Worm (Caenorhabditis elegans) whole organism, young adult: ENCODE measurements around the gene Y32G9A.5.

Experiments used
- B0019.2 ChIP-seq: fragments of 200-800 bp; sonication (Bioruptor generic); conservative IDR thresholded peaks from 2 replicates; pipeline ENCODE4 v1.3.6; 2022; ENCODE audit warnings: missing genetic modification reagents, missing genetic modification characterization, missing compliant biosample characterization
- B0261.1 ChIP-seq: sonication (generic microtip); optimal IDR thresholded peaks from 2 replicates; lab custom pipeline; 2016; ENCODE audit warnings: mild to moderate bottlenecking, missing genetic modification characterization, moderate library complexity, missing compliant biosample characterization
- F10E7.11 ChIP-seq: sonication (generic microtip); optimal IDR thresholded peaks from 2 replicates; lab custom pipeline; 2017; ENCODE audit warnings: mild to moderate bottlenecking, missing genetic modification characterization, moderate library complexity, missing compliant biosample characterization
- F22D6.2 ChIP-seq: sonication (generic microtip); optimal IDR thresholded peaks from 2 replicates; lab custom pipeline; 2016; ENCODE audit warnings: mild to moderate bottlenecking, missing genetic modification characterization, missing compliant biosample characterization
- F23B12.7 ChIP-seq: sonication (generic microtip); optimal IDR thresholded peaks from 2 replicates; lab custom pipeline; 2017; ENCODE audit warnings: missing genetic modification characterization, mild to moderate bottlenecking, missing compliant biosample characterization, antibody characterized with exemption, moderate library complexity; ENCODE audit not compliant: insufficient read depth
- F33H1.4 ChIP-seq: fragments of 200-800 bp; sonication (Bioruptor generic); IDR thresholded peaks from 2 replicates; pipeline ENCODE4 v1.3.6; 2022; ENCODE audit warnings: missing genetic modification reagents, missing genetic modification characterization, missing compliant biosample characterization
- F49E8.2 ChIP-seq: sonication (generic microtip); optimal IDR thresholded peaks from 3 replicates; lab custom pipeline; 2017; ENCODE audit warnings: missing genetic modification characterization, mild to moderate bottlenecking, missing compliant biosample characterization, antibody characterized with exemption, moderate library complexity; ENCODE audit not compliant: insufficient read depth
- F57A8.1 ChIP-seq: fragments of 200-800 bp; sonication (Bioruptor generic); optimal IDR thresholded peaks from 2 replicates; lab custom pipeline; 2018; ENCODE audit warnings: mild to moderate bottlenecking, missing genetic modification characterization, moderate library complexity, missing compliant biosample characterization
- K11D2.4 ChIP-seq: fragments of 200-800 bp; sonication (Bioruptor generic); IDR thresholded peaks from 2 replicates; pipeline ENCODE4 v1.3.6; 2022; ENCODE audit warnings: missing genetic modification reagents, missing genetic modification characterization, missing compliant biosample characterization
- K12H6.12 ChIP-seq: fragments of 200-800 bp; sonication (Bioruptor generic); optimal IDR thresholded peaks from 2 replicates; lab custom pipeline; 2018; ENCODE audit warnings: mild to moderate bottlenecking, missing genetic modification characterization, missing compliant biosample characterization
- T07F8.4 ChIP-seq: sonication (generic microtip); optimal IDR thresholded peaks from 2 replicates; lab custom pipeline; 2016; ENCODE audit warnings: mild to moderate bottlenecking, missing genetic modification characterization, moderate library complexity, missing compliant biosample characterization
- Y79H2A.3 ChIP-seq: fragments of 200-800 bp; sonication (Bioruptor generic); conservative IDR thresholded peaks from 2 replicates; pipeline ENCODE4 v1.3.6; 2022; ENCODE audit warnings: missing genetic modification reagents, missing genetic modification characterization, missing compliant biosample characterization
- atf-7 ChIP-seq: sonication (generic microtip); optimal IDR thresholded peaks from 2 replicates; lab custom pipeline; 2017; ENCODE audit warnings: mild to moderate bottlenecking, missing genetic modification characterization, missing compliant biosample characterization
- attf-5 ChIP-seq: fragments of 200-800 bp; sonication (Bioruptor generic); optimal IDR thresholded peaks from 2 replicates; lab custom pipeline; 2018; ENCODE audit warnings: mild to moderate bottlenecking, missing genetic modification characterization, missing compliant biosample characterization
- bed-1 ChIP-seq: fragments of 200-800 bp; sonication (Bioruptor generic); IDR thresholded peaks from 2 replicates; pipeline ENCODE4 v1.3.6; 2022; ENCODE audit warnings: missing genetic modification reagents, missing genetic modification characterization, missing compliant biosample characterization
- bed-2 ChIP-seq: fragments of 200-800 bp; sonication (Bioruptor generic); IDR thresholded peaks from 2 replicates; pipeline ENCODE4 v1.3.6; 2022; ENCODE audit warnings: missing genetic modification reagents, missing genetic modification characterization, missing compliant biosample characterization
- cebp-2 ChIP-seq: fragments of 200-800 bp; sonication (Bioruptor generic); IDR thresholded peaks from 2 replicates; pipeline ENCODE4 v1.3.6; 2022; ENCODE audit warnings: missing genetic modification characterization, missing compliant biosample characterization
- ceh-91 ChIP-seq: fragments of 200-800 bp; sonication (Bioruptor generic); IDR thresholded peaks from 2 replicates; pipeline ENCODE4 v1.3.6; 2022; ENCODE audit warnings: missing genetic modification reagents, missing genetic modification characterization, missing compliant biosample characterization
- chd-7 ChIP-seq: sonication (generic microtip); optimal IDR thresholded peaks from 2 replicates; lab custom pipeline; 2016; ENCODE audit warnings: mild to moderate bottlenecking, missing genetic modification characterization, moderate library complexity, missing compliant biosample characterization
- die-1 ChIP-seq: sonication (generic microtip); optimal IDR thresholded peaks from 2 replicates; lab custom pipeline; 2016; ENCODE audit warnings: missing genotype, mild to moderate bottlenecking, missing genetic modification characterization, missing compliant biosample characterization
- egl-18 ChIP-seq: fragments of 200-800 bp; sonication (Bioruptor generic); IDR thresholded peaks from 2 replicates; pipeline ENCODE4 v1.3.6; 2022; ENCODE audit warnings: missing genetic modification reagents, missing genetic modification characterization, missing compliant biosample characterization
- egrh-3 ChIP-seq: fragments of 200-800 bp; sonication (Bioruptor generic); IDR thresholded peaks from 2 replicates; pipeline ENCODE4 v1.3.6; 2022; ENCODE audit warnings: missing genetic modification reagents, missing genetic modification characterization, missing compliant biosample characterization
- ets-4 ChIP-seq: fragments of 200-800 bp; sonication (Bioruptor generic); optimal IDR thresholded peaks from 2 replicates; lab custom pipeline; 2018; ENCODE audit warnings: mild to moderate bottlenecking, missing genetic modification characterization, missing compliant biosample characterization
- him-1 ChIP-seq: sonication (generic microtip); optimal IDR thresholded peaks from 2 replicates; lab custom pipeline; 2016; ENCODE audit warnings: missing genotype, missing genetic modification reagents, missing genetic modification characterization, missing compliant biosample characterization
- hmg-1.2 ChIP-seq: fragments of 200-800 bp; sonication (Bioruptor generic); IDR thresholded peaks from 2 replicates; pipeline ENCODE4 v1.3.6; 2022; ENCODE audit warnings: missing genetic modification reagents, missing genetic modification characterization, missing compliant biosample characterization
- hsf-1 ChIP-seq: fragments of 200-800 bp; sonication (Bioruptor generic); IDR thresholded peaks from 2 replicates; pipeline ENCODE4 v1.3.6; 2022; ENCODE audit warnings: missing genetic modification reagents, missing genetic modification characterization, missing compliant biosample characterization
- lag-1 ChIP-seq: fragments of 200-800 bp; sonication (Bioruptor generic); IDR thresholded peaks from 2 replicates; pipeline ENCODE4 v1.3.6; 2022; ENCODE audit warnings: missing genetic modification reagents, missing genetic modification characterization, missing compliant biosample characterization
- let-607 ChIP-seq, 2 experiments: fragments of 200-800 bp in 1 of 2; sonication (Bioruptor generic) in 1 of 2; sonication (generic microtip) in 1 of 2; optimal IDR thresholded peaks; 2 replicates each; lab custom pipeline; 2016 to 2018; ENCODE audit warnings: mild to moderate bottlenecking in 2 of 2, missing compliant biosample characterization in 2 of 2, missing genetic modification characterization in 2 of 2, moderate library complexity in 2 of 2, missing genotype in 1 of 2
- lin-26 ChIP-seq: fragments of 200-800 bp; sonication (Bioruptor generic); IDR thresholded peaks from 2 replicates; pipeline ENCODE4 v1.3.6; 2022; ENCODE audit warnings: missing genetic modification reagents, missing genetic modification characterization, missing compliant biosample characterization
- lin-54 ChIP-seq: fragments of 200-800 bp; sonication (Bioruptor generic); optimal IDR thresholded peaks from 2 replicates; lab custom pipeline; 2018; ENCODE audit warnings: mild to moderate bottlenecking, missing genetic modification characterization, missing compliant biosample characterization
- lsy-27 ChIP-seq: sonication (generic microtip); optimal IDR thresholded peaks from 2 replicates; lab custom pipeline; 2017; ENCODE audit warnings: missing genetic modification characterization, mild to moderate bottlenecking, missing compliant biosample characterization, antibody characterized with exemption, missing genotype, borderline replicate concordance; ENCODE audit not compliant: insufficient read depth
- madf-10 ChIP-seq: sonication (generic microtip); optimal IDR thresholded peaks from 2 replicates; lab custom pipeline; 2016; ENCODE audit warnings: mild to moderate bottlenecking, missing genetic modification characterization, missing compliant biosample characterization
- mel-28 ChIP-seq: sonication (generic microtip); optimal IDR thresholded peaks from 2 replicates; lab custom pipeline; 2016; ENCODE audit warnings: borderline replicate concordance, mild to moderate bottlenecking, missing genetic modification characterization, missing compliant biosample characterization
- mes-4 ChIP-seq: sonication (generic microtip); optimal IDR thresholded peaks from 2 replicates; lab custom pipeline; 2016; ENCODE audit warnings: missing genotype, missing genetic modification characterization, missing compliant biosample characterization
- nhr-27 ChIP-seq: fragments of 200-800 bp; sonication (Bioruptor generic); optimal IDR thresholded peaks from 2 replicates; lab custom pipeline; 2018; ENCODE audit warnings: mild to moderate bottlenecking, missing genetic modification characterization, moderate library complexity, missing compliant biosample characterization
- nhr-80 ChIP-seq: sonication (generic microtip); optimal IDR thresholded peaks from 2 replicates; lab custom pipeline; 2016; ENCODE audit warnings: missing genetic modification characterization, missing compliant biosample characterization
- nhr-90 ChIP-seq: sonication (generic microtip); optimal IDR thresholded peaks from 2 replicates; lab custom pipeline; 2016; ENCODE audit warnings: missing genotype, mild to moderate bottlenecking, missing genetic modification characterization, missing compliant biosample characterization
- snpc-3.4 ChIP-seq: sonication (generic microtip); optimal IDR thresholded peaks from 2 replicates; lab custom pipeline; 2017; ENCODE audit warnings: missing genetic modification characterization, mild to moderate bottlenecking, missing compliant biosample characterization, antibody characterized with exemption, moderate library complexity, missing genotype, missing genetic modification reagents
- snpc-4 ChIP-seq, 5 experiments: fragments of 150-350 bp in 1 of 5; sonication (generic microtip) in 4 of 5; optimal IDR thresholded peaks; 2 replicates each; lab custom pipeline; 2014 to 2018; ENCODE audit warnings: missing genetic modification characterization in 5 of 5, missing biosample characterization in 3 of 5, antibody characterized with exemption in 2 of 5, mild to moderate bottlenecking in 2 of 5, missing compliant biosample characterization in 2 of 5, missing genotype in 2 of 5, moderate library complexity in 2 of 5, missing genetic modification reagents in 1 of 5
- unc-130 ChIP-seq: sonication (generic microtip); optimal IDR thresholded peaks from 2 replicates; lab custom pipeline; 2016; ENCODE audit warnings: missing genetic modification reagents, missing genetic modification characterization, missing compliant biosample characterization
- unc-62 ChIP-seq: fragments of 150-350 bp; optimal IDR thresholded peaks from 2 replicates; lab custom pipeline; 2014; ENCODE audit warnings: missing biosample characterization, missing genetic modification reagents, missing genetic modification characterization
- zfh-2 ChIP-seq: fragments of 200-800 bp; sonication (Bioruptor generic); conservative IDR thresholded peaks from 2 replicates; pipeline ENCODE4 v1.3.6; 2022; ENCODE audit warnings: missing genetic modification reagents, missing genetic modification characterization, missing compliant biosample characterization
- ztf-18 ChIP-seq: sonication (generic microtip); optimal IDR thresholded peaks from 2 replicates; lab custom pipeline; 2016; ENCODE audit warnings: missing genotype, mild to moderate bottlenecking, missing genetic modification characterization, missing compliant biosample characterization
- ztf-22 ChIP-seq: fragments of 200-800 bp; sonication (Bioruptor generic); optimal IDR thresholded peaks from 2 replicates; lab custom pipeline; 2018; ENCODE audit warnings: mild to moderate bottlenecking, missing genetic modification characterization, moderate library complexity, missing compliant biosample characterization
- ztf-25 ChIP-seq: fragments of 200-800 bp; sonication (Bioruptor generic); IDR thresholded peaks from 2 replicates; pipeline ENCODE4 v1.3.6; 2022; ENCODE audit warnings: missing genetic modification reagents, missing genetic modification characterization, missing compliant biosample characterization
- ztf-6 ChIP-seq: fragments of 200-800 bp; sonication (Bioruptor generic); IDR thresholded peaks from 2 replicates; pipeline ENCODE4 v1.3.6; 2022; ENCODE audit warnings: missing genetic modification reagents, missing genetic modification characterization, missing compliant biosample characterization

The Y32G9A.5 gene

ce11 chrV:1868596-1869263 is 38.7 kb upstream of the Y32G9A.5 start, which contains the start of gene knl-3 (continued):
- TF ChIP-seq ztf-6 (GFP tag; lab: Robert Waterston, UW) (0 out of 2 replicates have a peak, but pooled peaks have one; percentile 33), ztf-25 (no peak), lin-54 (GFP tag; lab: Kevin White, UChicago) (peak; percentile 99), B0261.1 (tag; lab: Kevin White, UChicago) (peak; percentile 26), F23B12.7 (peak; percentile 96), egl-18 (GFP tag; lab: Robert Waterston, UW) (peak; percentile 60; the same call in 1 of the 2 replicates), nhr-90 (tag; lab: Kevin White, UChicago) (no peak), lag-1 (GFP tag; lab: Robert Waterston, UW) (no peak), egrh-3 (GFP tag; lab: Robert Waterston, UW) (peak; percentile 42; the same call in 1 of the 2 replicates), snpc-3.4 (tag; lab: Kevin White, UChicago) (peak; percentile 96), ceh-91 (GFP tag; lab: Robert Waterston, UW) (peak; percentile 93), K11D2.4 (peak; percentile 88), nhr-27 (tag; lab: Kevin White, UChicago) (no peak), bed-1 (no peak), ztf-18 (tag; lab: Kevin White, UChicago) (peak; percentile 100), F10E7.11 (tag; lab: Kevin White, UChicago) (no peak), hsf-1 (GFP tag; lab: Robert Waterston, UW) (peak; percentile 87), mes-4 (tag; lab: Kevin White, UChicago) (peak; percentile 7), atf-7 (peak; percentile 67), F22D6.2 (tag; lab: Kevin White, UChicago) (no peak), snpc-4 (GFP tag; optimal IDR thresholded peaks at IDR 0.05; lab: Kevin White, UChicago) (peak; percentile 48), snpc-4 (tag; optimal IDR thresholded peaks at IDR 0.05; lab: Kevin White, UChicago) (peak; percentile 58 to 78 (median 73)), K12H6.12 (tag; lab: Kevin White, UChicago) (peak; percentile 76), him-1 (tag; lab: Kevin White, UChicago) (peak; percentile 68), B0019.2 (GFP tag; lab: Robert Waterston, UW) (peak; percentile 79), ztf-22 (GFP tag; lab: Kevin White, UChicago) (no peak), ets-4 (GFP tag; lab: Kevin White, UChicago) (no peak), bed-2 (GFP tag; lab: Robert Waterston, UW) (0 out of 2 replicates have a peak, but pooled peaks have one; percentile 47), let-607 (tag; optimal IDR thresholded peaks at IDR 0.05; lab: Kevin White, UChicago) (peak; percentile 32 to 37), hmg-1.2 (peak; percentile 76), chd-7 (tag; lab: Kevin White, UChicago) (peak; percentile 73), F49E8.2 (tag; lab: Kevin White, UChicago) (peak; percentile 79), zfh-2 (GFP tag; lab: Robert Waterston, UW) (peak; percentile 49; the same call in 1 of the 2 replicates), lin-26 (peak; percentile 64; the same call in 1 of the 2 replicates), nhr-80 (tag; lab: Kevin White, UChicago) (peak; percentile 42), unc-62 (GFP tag; lab: Kevin White, UChicago) (no peak), Y79H2A.3 (GFP tag; lab: Robert Waterston, UW) (peak; percentile 77; the same call in 1 of the 2 replicates), die-1 (peak; percentile 13), madf-10 (peak; percentile 58), F57A8.1 (GFP tag; lab: Kevin White, UChicago) (no peak), attf-5 (GFP tag; lab: Kevin White, UChicago) (peak; percentile 96), F33H1.4 (GFP tag; lab: Robert Waterston, UW) (peak; percentile 84), T07F8.4 (no peak), lsy-27 (tag; lab: Kevin White, UChicago) (no peak), cebp-2 (GFP tag; lab: Robert Waterston, UW) (no peak), mel-28 (peak; percentile 35), unc-130 (GFP tag; lab: Kevin White, UChicago) (peak; percentile 63)
